Worm (Caenorhabditis elegans): ENCODE measurements around the gene F18E3.11.

- TF ChIP-seq him-1 (tag; optimal IDR thresholded peaks at IDR 0.05) (no peak), W03F9.2 (tag; optimal IDR thresholded peaks at IDR 0.05) (no peak), dao-5 (tag; optimal IDR thresholded peaks at IDR 0.05) (no peak)
Observed at ce11 chrV:7391933-7392332, 21.3 kb upstream of the F18E3.11 start, which contains the start of gene fbxa-105.

All from whole organism, L4/young adult.